Fruit fly (Drosophila melanogaster) whole organism, embryonic: ENCODE measurements around the gene nuf.

Experiments used
- B-H1 ChIP-seq: fragments of 200-800 bp; sonication (Bioruptor generic); IDR thresholded peaks from 3 replicates; pipeline ENCODE4 v1.3.6; 2022; ENCODE audit warnings: missing biosample characterization, missing genetic modification characterization
- CG10366 ChIP-seq: fragments of 200-800 bp; sonication (Bioruptor generic); IDR thresholded peaks from 2 replicates; pipeline ENCODE4 v1.3.6; 2022; ENCODE audit warnings: missing biosample characterization, missing genetic modification characterization
- CG12236 ChIP-seq: fragments of 200-800 bp; sonication (Bioruptor generic); optimal IDR thresholded peaks from 2 replicates; lab custom pipeline; 2016; ENCODE audit warnings: missing biosample characterization, missing genetic modification characterization
- CG13123 ChIP-seq: fragments of 200-800 bp; sonication (Bioruptor generic); optimal IDR thresholded peaks from 2 replicates; lab custom pipeline; 2016; ENCODE audit warnings: missing biosample characterization, missing genetic modification characterization
- CG15601 ChIP-seq: fragments of 200-800 bp; sonication (Bioruptor generic); optimal IDR thresholded peaks from 3 replicates; lab custom pipeline; 2019; ENCODE audit warnings: missing biosample characterization, mild to moderate bottlenecking, missing genetic modification characterization, moderate library complexity
- CG1832 ChIP-seq: fragments of 200-800 bp; sonication (Bioruptor generic); optimal IDR thresholded peaks from 2 replicates; lab custom pipeline; 2017; ENCODE audit warnings: missing biosample characterization, mild to moderate bottlenecking, missing genetic modification characterization, inconsistent platforms
- CG18476 ChIP-seq: fragments of 200-800 bp; sonication (Bioruptor generic); optimal IDR thresholded peaks from 2 replicates; lab custom pipeline; 2016; ENCODE audit warnings: missing biosample characterization, mild to moderate bottlenecking, missing genetic modification characterization
- CG4328 ChIP-seq: fragments of 200-800 bp; sonication (Bioruptor generic); optimal IDR thresholded peaks from 3 replicates; lab custom pipeline; 2017; ENCODE audit warnings: missing biosample characterization, missing genetic modification reagents, missing genetic modification characterization
- CG43689 ChIP-seq: fragments of 200-800 bp; sonication (Bioruptor generic); IDR thresholded peaks from 2 replicates; pipeline ENCODE4 v1.3.6; 2022; ENCODE audit warnings: missing biosample characterization, missing genetic modification characterization
- CG5180 ChIP-seq: fragments of 200-800 bp; sonication (Bioruptor generic); optimal IDR thresholded peaks from 3 replicates; lab custom pipeline; 2017; ENCODE audit warnings: missing biosample characterization, missing genetic modification characterization, mild to moderate bottlenecking, moderate library complexity, missing genetic modification reagents
- CG6254 ChIP-seq: fragments of 200-800 bp; sonication (Bioruptor generic); optimal IDR thresholded peaks from 3 replicates; lab custom pipeline; 2017; ENCODE audit warnings: mild to moderate bottlenecking, missing biosample characterization, missing genetic modification reagents, missing genetic modification characterization
- CG7839 ChIP-seq: fragments of 200-800 bp; sonication (Bioruptor generic); optimal IDR thresholded peaks from 3 replicates; lab custom pipeline; 2018; ENCODE audit warnings: missing biosample characterization, mild to moderate bottlenecking, missing genetic modification characterization, moderate library complexity
- CG8359 ChIP-seq: fragments of 200-800 bp; sonication (Bioruptor generic); optimal IDR thresholded peaks from 2 replicates; lab custom pipeline; 2017; ENCODE audit warnings: missing biosample characterization, mild to moderate bottlenecking, missing genetic modification characterization, borderline replicate concordance
- CG8388 ChIP-seq: fragments of 200-800 bp; sonication (Bioruptor generic); optimal IDR thresholded peaks from 2 replicates; lab custom pipeline; 2019; ENCODE audit warnings: missing biosample characterization, mild to moderate bottlenecking, missing genetic modification characterization, moderate library complexity
- CG8765 ChIP-seq: fragments of 200-800 bp; sonication (Bioruptor generic); IDR thresholded peaks from 2 replicates; pipeline ENCODE4 v1.3.6; 2022; ENCODE audit warnings: missing biosample characterization, missing genetic modification characterization
- CG9215 ChIP-seq: fragments of 200-800 bp; sonication (Bioruptor generic); IDR thresholded peaks from 2 replicates; pipeline ENCODE4 v1.3.6; 2022; ENCODE audit warnings: missing biosample characterization, missing genetic modification characterization
- CG9437 ChIP-seq: fragments of 200-800 bp; sonication (Bioruptor generic); optimal IDR thresholded peaks from 2 replicates; lab custom pipeline; 2018; ENCODE audit warnings: missing biosample characterization, mild to moderate bottlenecking, missing genetic modification characterization
- CTCF ChIP-seq: fragments of 200-800 bp; sonication (Bioruptor generic); optimal IDR thresholded peaks from 2 replicates; lab custom pipeline; 2017; ENCODE audit warnings: missing biosample characterization, mild to moderate bottlenecking, missing genetic modification characterization, moderate library complexity
- ERR ChIP-seq: fragments of 200-800 bp; sonication (Bioruptor generic); optimal IDR thresholded peaks from 2 replicates; lab custom pipeline; 2016; ENCODE audit warnings: missing biosample characterization, missing genetic modification characterization
- H2.0 ChIP-seq: fragments of 200-800 bp; sonication (Bioruptor generic); IDR thresholded peaks from 2 replicates; pipeline ENCODE4 v1.3.6; 2022; ENCODE audit warnings: missing biosample characterization, missing genetic modification characterization
- HLH3B ChIP-seq: fragments of 200-800 bp; sonication (Bioruptor generic); IDR thresholded peaks from 2 replicates; pipeline ENCODE4 v1.3.6; 2022; ENCODE audit warnings: missing biosample characterization, missing genetic modification characterization
- Hey ChIP-seq: fragments of 200-800 bp; sonication (Bioruptor generic); optimal IDR thresholded peaks from 3 replicates; lab custom pipeline; 2018; ENCODE audit warnings: missing biosample characterization, mild to moderate bottlenecking, missing genetic modification characterization
- Max ChIP-seq: fragments of 200-800 bp; sonication (Bioruptor generic); optimal IDR thresholded peaks from 2 replicates; lab custom pipeline; 2016; ENCODE audit warnings: missing biosample characterization, mild to moderate bottlenecking, missing genetic modification characterization
- Sox100B ChIP-seq: fragments of 200-800 bp; sonication (Bioruptor generic); optimal IDR thresholded peaks from 3 replicates; lab custom pipeline; 2018; ENCODE audit warnings: missing biosample characterization, mild to moderate bottlenecking, missing genetic modification characterization
- Trl ChIP-seq, 3 experiments: fragments of >200 bp in 2 of 3; fragments of 200-800 bp in 1 of 3; sonication (Bioruptor generic) in 1 of 3; optimal IDR thresholded peaks; 2 replicates in 1 of 3; 3 replicates in 2 of 3; lab custom pipeline; 2016 to 2017; ENCODE audit warnings: missing biosample characterization in 1 of 3, missing genetic modification characterization in 1 of 3
- Xrp1 ChIP-seq: fragments of 200-800 bp; sonication (Bioruptor generic); IDR thresholded peaks from 2 replicates; pipeline ENCODE4 v1.3.6; 2022; ENCODE audit warnings: missing biosample characterization, missing genetic modification characterization
- abd-A ChIP-seq: fragments of 200-800 bp; sonication (Bioruptor generic); optimal IDR thresholded peaks from 3 replicates; lab custom pipeline; 2019; ENCODE audit warnings: missing biosample characterization, mild to moderate bottlenecking, missing genetic modification characterization, moderate library complexity
- bigmax ChIP-seq: fragments of 200-800 bp; sonication (Bioruptor generic); optimal IDR thresholded peaks from 2 replicates; lab custom pipeline; 2018; ENCODE audit warnings: missing biosample characterization, mild to moderate bottlenecking, missing genetic modification characterization
- bowl ChIP-seq: fragments of 200-800 bp; sonication (Bioruptor generic); IDR thresholded peaks from 2 replicates; pipeline ENCODE4 v1.3.6; 2022; ENCODE audit warnings: missing biosample characterization, missing genetic modification characterization
- br ChIP-seq: fragments of >200 bp; optimal IDR thresholded peaks from 2 replicates; lab custom pipeline; 2017
- chinmo ChIP-seq: fragments of 200-800 bp; sonication (Bioruptor generic); IDR thresholded peaks from 4 replicates; pipeline ENCODE4 v1.3.6; 2022; ENCODE audit warnings: missing biosample characterization, missing genetic modification characterization; ENCODE audit not compliant: partially characterized antibody
- ci ChIP-seq: fragments of 200-800 bp; sonication (Bioruptor generic); IDR thresholded peaks from 3 replicates; pipeline ENCODE4 v1.3.6; 2022; ENCODE audit warnings: missing biosample characterization, missing genetic modification characterization
- crol ChIP-seq: fragments of 200-800 bp; sonication (Bioruptor generic); IDR thresholded peaks from 2 replicates; pipeline ENCODE4 v1.3.6; 2022; ENCODE audit warnings: missing biosample characterization, missing genetic modification characterization
- dan ChIP-seq: fragments of 200-800 bp; sonication (Bioruptor generic); IDR thresholded peaks from 2 replicates; pipeline ENCODE4 v1.3.6; 2022; ENCODE audit warnings: missing biosample characterization, missing genetic modification characterization
- disco-r ChIP-seq: fragments of 200-800 bp; sonication (Bioruptor generic); optimal IDR thresholded peaks from 2 replicates; lab custom pipeline; 2016; ENCODE audit warnings: missing biosample characterization, missing genetic modification characterization
- eve ChIP-seq, 2 experiments: fragments of >200 bp; optimal IDR thresholded peaks; 2 replicates each; lab custom pipeline; 2017; ENCODE audit warnings: missing biosample characterization in 2 of 2, missing genetic modification characterization in 2 of 2
- fd102C ChIP-seq: fragments of 200-800 bp; sonication (Bioruptor generic); optimal IDR thresholded peaks from 2 replicates; lab custom pipeline; 2018; ENCODE audit warnings: missing biosample characterization, mild to moderate bottlenecking, missing genetic modification characterization, moderate library complexity
- gcm2 ChIP-seq: fragments of 200-800 bp; sonication (Bioruptor generic); optimal IDR thresholded peaks from 2 replicates; lab custom pipeline; 2016; ENCODE audit warnings: missing biosample characterization, missing genetic modification characterization
- kah ChIP-seq: fragments of 200-800 bp; sonication (Bioruptor generic); optimal IDR thresholded peaks from 2 replicates; lab custom pipeline; 2018; ENCODE audit warnings: missing biosample characterization, mild to moderate bottlenecking, missing genetic modification characterization
- lab ChIP-seq: fragments of 200-800 bp; sonication (Bioruptor generic); optimal IDR thresholded peaks from 3 replicates; lab custom pipeline; 2017; ENCODE audit warnings: missing biosample characterization, missing genetic modification characterization, mild to moderate bottlenecking, moderate library complexity, missing genetic modification reagents
- nerfin-1 ChIP-seq: fragments of 200-800 bp; sonication (Bioruptor generic); optimal IDR thresholded peaks from 3 replicates; lab custom pipeline; 2019; ENCODE audit warnings: missing biosample characterization, mild to moderate bottlenecking, missing genetic modification characterization, moderate library complexity
- odd ChIP-seq: fragments of 200-800 bp; sonication (Bioruptor generic); optimal IDR thresholded peaks from 2 replicates; lab custom pipeline; 2017; ENCODE audit warnings: missing biosample characterization, mild to moderate bottlenecking, missing genetic modification characterization
- p53 ChIP-seq: fragments of 200-800 bp; sonication (Bioruptor generic); optimal IDR thresholded peaks from 2 replicates; lab custom pipeline; 2016; ENCODE audit warnings: missing biosample characterization, missing genetic modification characterization
- peb ChIP-seq: fragments of 200-800 bp; sonication (Bioruptor generic); IDR thresholded peaks from 2 replicates; pipeline ENCODE4 v1.3.6; 2022; ENCODE audit warnings: missing biosample characterization, missing genetic modification characterization
- schlank ChIP-seq: fragments of 200-800 bp; sonication (Bioruptor generic); optimal IDR thresholded peaks from 2 replicates; lab custom pipeline; 2018; ENCODE audit warnings: missing biosample characterization, mild to moderate bottlenecking, missing genetic modification characterization
- slou ChIP-seq: fragments of 200-800 bp; sonication (Bioruptor generic); optimal IDR thresholded peaks from 3 replicates; lab custom pipeline; 2016; ENCODE audit warnings: missing biosample characterization, missing genetic modification characterization
- sob ChIP-seq: fragments of 200-800 bp; sonication (Bioruptor generic); IDR thresholded peaks from 2 replicates; pipeline ENCODE4 v1.3.6; 2022; ENCODE audit warnings: missing biosample characterization, missing genetic modification characterization
- tll ChIP-seq, 2 experiments: fragments of 200-800 bp in 1 of 2; fragments of >200 bp in 1 of 2; sonication (Bioruptor generic) in 1 of 2; optimal IDR thresholded peaks; 2 replicates each; lab custom pipeline; 2017 to 2019; ENCODE audit warnings: missing biosample characterization in 2 of 2, missing genetic modification characterization in 2 of 2, mild to moderate bottlenecking in 1 of 2, moderate library complexity in 1 of 2
- ttk ChIP-seq: fragments of 200-800 bp; sonication (Bioruptor generic); IDR thresholded peaks from 2 replicates; pipeline ENCODE4 v2.1.2; 2022; ENCODE audit warnings: missing biosample characterization, missing genetic modification characterization

The nuf gene

DNA sequence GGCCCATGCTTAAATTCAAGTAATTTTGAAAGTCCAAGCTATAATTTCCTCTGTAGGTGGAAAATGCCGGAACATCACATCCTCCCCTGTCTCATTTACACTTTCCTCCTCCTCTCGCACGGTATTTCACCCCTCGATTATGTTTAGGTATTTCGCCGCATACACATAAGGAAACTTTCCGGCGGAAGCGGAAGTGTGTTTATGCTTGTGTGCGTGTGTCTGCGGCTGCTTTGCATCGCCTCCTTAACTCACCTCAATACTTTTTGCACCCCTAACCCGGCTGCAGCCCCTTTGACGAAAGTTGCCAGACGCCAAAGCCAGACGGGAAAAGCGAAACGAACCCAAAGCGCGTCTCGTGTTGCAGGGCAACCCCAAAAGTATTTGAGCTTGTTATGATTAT is 72.1 kb downstream of the nuf start (continued):
- TF ChIP-seq CG12236 (GFP tag; lab: Kevin White, UChicago) (no peak), CG13123 (GFP tag; lab: Kevin White, UChicago) (no peak), CG4328 (no peak), abd-A (tag; lab: Kevin White, UChicago) (peak; percentile 29), bowl (GFP tag; lab: Robert Waterston, UW) (no peak), CG8359 (GFP tag; lab: Kevin White, UChicago) (no peak), Trl (optimal IDR thresholded peaks at IDR 0.05; lab: Kevin White, UChicago) (no peak), Trl (GFP tag; optimal IDR thresholded peaks at IDR 0.05; lab: Kevin White, UChicago) (no peak), crol (GFP tag; lab: Robert Waterston, UW) (no peak), CG6254 (no peak), p53 (GFP tag; lab: Kevin White, UChicago) (no peak), tll (GFP tag; optimal IDR thresholded peaks at IDR 0.05; lab: Kevin White, UChicago) (no peak), ttk (GFP tag; lab: Robert Waterston, UW) (no peak), CG8388 (GFP tag; lab: Kevin White, UChicago) (no peak), chinmo (GFP tag; lab: Robert Waterston, UW) (0 out of 4 replicates have a peak, but pooled peaks have one; percentile 48), CG9215 (GFP tag; lab: Robert Waterston, UW) (no peak), Sox100B (no peak), ci (GFP tag; lab: Robert Waterston, UW) (0 out of 3 replicates have a peak, but pooled peaks have one; percentile 50), Hey (tag; lab: Kevin White, UChicago) (peak; percentile 9), nerfin-1 (peak; percentile 75), CG8765 (GFP tag; lab: Robert Waterston, UW) (no peak), br (lab: Kevin White, UChicago) (no peak), CTCF (no peak), peb (GFP tag; lab: Robert Waterston, UW) (no peak), HLH3B (GFP tag; lab: Robert Waterston, UW) (no peak)

DNA sequence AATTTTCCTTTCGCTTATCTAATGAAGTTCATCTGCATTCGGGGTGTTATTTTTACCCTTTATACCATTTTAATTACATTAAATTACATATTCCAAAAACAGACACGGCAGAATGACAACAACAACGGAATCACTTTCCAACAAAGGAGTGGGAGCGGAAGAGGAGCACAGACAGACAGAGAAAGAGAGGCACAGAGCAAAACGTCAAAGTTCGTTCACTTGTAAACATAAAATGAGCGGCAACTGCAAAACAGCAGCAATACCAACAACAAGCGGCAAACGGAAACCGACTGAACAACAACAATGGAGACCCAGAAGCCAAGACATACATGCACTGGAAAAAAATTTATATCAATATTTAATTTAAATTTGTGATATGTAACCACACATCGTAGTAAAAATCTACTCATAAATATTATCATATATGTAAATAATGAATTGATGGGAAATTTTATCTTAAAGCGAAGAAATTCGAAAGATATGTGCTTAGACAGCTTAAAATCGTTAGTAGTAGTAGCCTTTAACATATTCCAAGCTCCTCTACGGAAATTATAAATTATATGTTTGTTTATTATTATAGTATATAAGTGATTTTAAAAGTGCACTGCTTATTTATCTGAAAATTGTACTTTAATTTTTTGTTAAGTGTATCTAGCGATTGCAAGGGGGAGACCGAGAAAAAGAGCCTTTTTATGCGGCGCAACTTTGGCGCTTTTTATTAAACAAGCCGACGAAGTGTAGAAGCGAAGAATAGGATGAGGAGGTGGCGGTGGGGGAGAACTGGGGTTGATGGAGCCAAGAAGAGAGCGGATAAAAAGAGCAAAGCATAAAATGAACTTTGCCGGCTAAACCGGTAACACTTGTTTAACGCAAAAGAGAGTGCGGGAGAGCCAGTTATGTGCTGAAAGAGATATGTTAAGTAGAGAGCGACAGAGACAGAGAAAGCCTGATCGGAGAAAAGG is 81.7 kb downstream of the nuf start:
- TF ChIP-seq disco-r (GFP tag; lab: Kevin White, UChicago) (no peak), H2.0 (peak; percentile 62), CG43689 (0 out of 2 replicates have a peak, but pooled peaks have one; percentile 9), lab (GFP tag; lab: Kevin White, UChicago) (peak; percentile 55), CG7839 (tag; lab: Kevin White, UChicago) (peak; percentile 95), gcm2 (GFP tag; lab: Kevin White, UChicago) (no peak), CG10366 (peak; percentile 60; the same call in 1 of the 2 replicates), B-H1 (GFP tag; lab: Robert Waterston, UW) (peak; percentile 37; the same call in 1 of the 3 replicates), CG1832 (GFP tag; lab: Kevin White, UChicago) (no peak), dan (GFP tag; lab: Robert Waterston, UW) (no peak), Max (GFP tag; lab: Kevin White, UChicago) (peak; percentile 79), CG5180 (GFP tag; lab: Kevin White, UChicago) (peak; percentile 62), odd (peak; percentile 95), sob (GFP tag; lab: Robert Waterston, UW) (peak; percentile 73), schlank (tag; lab: Kevin White, UChicago) (peak; percentile 15), eve (GFP tag; optimal IDR thresholded peaks at IDR 0.05; lab: Kevin White, UChicago) (peak in 1 of 2 experiments; percentile 89), ERR (GFP tag; lab: Kevin White, UChicago) (no peak), CG9437 (GFP tag; lab: Kevin White, UChicago) (peak; percentile 94), fd102C (GFP tag; lab: Kevin White, UChicago) (no peak), kah (GFP tag; lab: Kevin White, UChicago) (no peak), CG18476 (GFP tag; lab: Kevin White, UChicago) (peak; percentile 78), Xrp1 (GFP tag; lab: Robert Waterston, UW) (peak; percentile 83), bigmax (GFP tag; lab: Kevin White, UChicago) (no peak), slou (GFP tag; lab: Kevin White, UChicago) (peak; percentile 45), CG15601 (tag; lab: Kevin White, UChicago) (peak; percentile 95)
